Worm (Caenorhabditis elegans) whole organism, late embryonic: Measurements from ENCODE around the gene C42C1.8.

ENCODE experiments used
- ets-4 ChIP-seq: sonication (generic microtip); optimal IDR thresholded peaks from 2 replicates; lab custom pipeline; 2016; ENCODE audit warnings: missing genetic modification characterization, missing compliant biosample characterization
- fkh-6 ChIP-seq: sonication (generic microtip); optimal IDR thresholded peaks from 2 replicates; lab custom pipeline; 2016; ENCODE audit warnings: missing genetic modification characterization, missing compliant biosample characterization
- lin-11 ChIP-seq: fragments of 200-800 bp; sonication (Bioruptor generic); optimal IDR thresholded peaks from 2 replicates; lab custom pipeline; 2018; ENCODE audit warnings: mild to moderate bottlenecking, missing genetic modification characterization, missing compliant biosample characterization
- mec-3 ChIP-seq: sonication (generic microtip); optimal IDR thresholded peaks from 2 replicates; lab custom pipeline; 2016; ENCODE audit warnings: borderline replicate concordance, missing genetic modification characterization, missing compliant biosample characterization
- nhr-11 ChIP-seq: fragments of 150-350 bp; optimal IDR thresholded peaks from 2 replicates; lab custom pipeline; 2014; ENCODE audit warnings: missing biosample characterization, missing genetic modification characterization
- nhr-232 ChIP-seq: sonication (generic microtip); optimal IDR thresholded peaks from 2 replicates; lab custom pipeline; 2016; ENCODE audit warnings: missing genetic modification characterization, missing compliant biosample characterization
- pag-3 ChIP-seq: sonication (generic microtip); optimal IDR thresholded peaks from 2 replicates; lab custom pipeline; 2016; ENCODE audit warnings: missing compliant biosample characterization, missing genetic modification characterization, borderline replicate concordance
- pat-9 ChIP-seq: fragments of 200-800 bp; sonication (Bioruptor generic); optimal IDR thresholded peaks from 2 replicates; lab custom pipeline; 2018; ENCODE audit warnings: mild to moderate bottlenecking, missing genetic modification characterization, moderate library complexity, missing compliant biosample characterization
- pha-4 ChIP-seq: fragments of 150-350 bp; optimal IDR thresholded peaks from 2 replicates; lab custom pipeline; 2018; ENCODE audit warnings: missing biosample characterization, missing genetic modification reagents, missing genetic modification characterization
- ref-2 ChIP-seq: sonication (generic microtip); optimal IDR thresholded peaks from 2 replicates; lab custom pipeline; 2016; ENCODE audit warnings: missing genetic modification characterization, missing compliant biosample characterization
- ztf-16 ChIP-seq: sonication (generic microtip); optimal IDR thresholded peaks from 2 replicates; lab custom pipeline; 2017; ENCODE audit warnings: missing genetic modification characterization, missing compliant biosample characterization

DNA sequence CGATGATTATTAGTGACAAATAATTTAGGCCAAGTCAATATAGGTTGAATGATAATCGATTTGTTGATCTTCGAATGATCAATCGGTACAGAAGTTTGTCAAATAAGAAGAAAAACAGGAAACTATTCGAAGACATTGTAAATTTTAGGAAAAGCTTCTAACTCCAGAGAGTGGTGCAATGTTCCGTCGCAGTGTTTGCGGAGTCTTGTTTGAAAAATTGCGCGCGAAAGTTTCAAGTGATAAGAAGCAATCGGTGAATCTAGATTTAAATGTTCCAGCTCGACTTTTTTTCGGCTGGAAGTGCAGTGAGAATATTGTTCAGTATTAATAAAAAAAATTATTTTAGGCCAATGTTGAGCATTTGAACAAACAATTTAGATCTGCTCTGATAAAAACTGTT lies 43.9 kb downstream of the C42C1.8 start:
- TF ChIP-seq lin-11 (tag; lab: Kevin White, UChicago) (no peak), nhr-232 (tag; lab: Kevin White, UChicago) (no peak), pag-3 (tag; lab: Kevin White, UChicago) (no peak), pat-9 (no peak), ref-2 (tag; lab: Kevin White, UChicago) (no peak), pha-4 (tag; lab: Kevin White, UChicago) (no peak), nhr-11 (tag; lab: Kevin White, UChicago) (no peak), ztf-16 (no peak), ets-4 (no peak), mec-3 (tag; lab: Kevin White, UChicago) (no peak), fkh-6 (tag; lab: Kevin White, UChicago) (no peak)
